Worm (Caenorhabditis elegans) whole organism, L4/young adult: Measurements from ENCODE around the gene ufbp-1.

Experiments used
- W03F9.2 ChIP-seq: fragments of 150-350 bp; optimal IDR thresholded peaks from 2 replicates; lab custom pipeline; 2014; ENCODE audit warnings: missing biosample characterization, missing genetic modification characterization
- dao-5 ChIP-seq: sonication (generic microtip); optimal IDR thresholded peaks from 2 replicates; lab custom pipeline; 2016; ENCODE audit warnings: missing genotype, missing genetic modification characterization, moderate library complexity, missing compliant biosample characterization
- him-1 ChIP-seq: sonication (generic microtip); optimal IDR thresholded peaks from 2 replicates; lab custom pipeline; 2016; ENCODE audit warnings: missing genotype, missing genetic modification reagents, missing genetic modification characterization, missing compliant biosample characterization

DNA sequence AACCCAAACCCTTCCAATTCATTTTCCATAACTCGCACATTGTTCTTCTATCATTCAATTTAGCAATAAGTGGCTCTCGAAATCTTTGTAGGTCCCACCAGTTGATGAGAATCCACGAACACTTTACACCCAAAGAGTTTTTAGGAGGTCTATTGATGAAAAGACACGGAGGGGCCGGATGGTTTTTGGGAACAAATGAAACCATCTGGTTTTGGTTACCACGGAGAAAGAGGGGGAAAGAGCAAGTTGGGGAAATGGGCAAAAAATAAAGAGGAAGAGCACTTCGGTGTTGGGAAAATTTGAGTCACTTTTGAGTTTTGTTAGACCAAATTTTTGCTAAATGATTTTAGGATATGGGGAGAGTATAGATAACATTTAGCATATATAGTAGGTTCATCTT is 24.1 kb upstream of the ufbp-1 start:
- no peak for TF ChIP-seq him-1 (tag; lab: Kevin White, UChicago)
- no peak for TF ChIP-seq dao-5 (tag; lab: Kevin White, UChicago)
- no peak for TF ChIP-seq W03F9.2 (tag; lab: Kevin White, UChicago)
